Worm (Caenorhabditis elegans): ENCODE measurements around the gene F55A11.1.

Gene F55A11.1

ce11 chrV:11799252-11799822 is 35.2 kb upstream of the F55A11.1 start:
- TF ChIP-seq daf-12 (tag; optimal IDR thresholded peaks at IDR 0.05) (no peak), egl-27 (tag; optimal IDR thresholded peaks at IDR 0.05) (peak; percentile 43), ceh-82 (tag; optimal IDR thresholded peaks at IDR 0.05) (no peak), nhr-43 (tag; optimal IDR thresholded peaks at IDR 0.05; ENCODE audit: poor library complexity, severe bottlenecking) (peak; percentile 99), R02D3.7 (tag; optimal IDR thresholded peaks at IDR 0.05) (peak; percentile 0), nhr-23 (tag; optimal IDR thresholded peaks at IDR 0.05) (peak; percentile 98), egl-5 (tag; optimal IDR thresholded peaks at IDR 0.05) (no peak), mml-1 (tag; optimal IDR thresholded peaks at IDR 0.05) (peak; percentile 85), hmg-11 (tag; optimal IDR thresholded peaks at IDR 0.05) (no peak), mdl-1 (tag; optimal IDR thresholded peaks at IDR 0.05) (peak; percentile 88), tbx-2 (tag; optimal IDR thresholded peaks at IDR 0.05) (peak; percentile 78), lin-15B (tag; optimal IDR thresholded peaks at IDR 0.05) (no peak), skn-1 (tag; optimal IDR thresholded peaks at IDR 0.05) (no peak), nfya-1 (tag; optimal IDR thresholded peaks at IDR 0.05; ENCODE audit: insufficient read depth) (peak; percentile 46), aly-2 (tag; optimal IDR thresholded peaks at IDR 0.05) (no peak), nhr-67 (tag; optimal IDR thresholded peaks at IDR 0.05) (no peak), pha-4 (tag; optimal IDR thresholded peaks at IDR 0.05) (no peak), ceh-9 (tag; optimal IDR thresholded peaks at IDR 0.05) (no peak), zag-1 (tag; optimal IDR thresholded peaks at IDR 0.05) (no peak), unc-62 (GFP tag; optimal IDR thresholded peaks at IDR 0.05) (no peak), ztf-4 (tag; optimal IDR thresholded peaks at IDR 0.05) (peak; percentile 55), nhr-76 (tag; optimal IDR thresholded peaks at IDR 0.05) (peak; percentile 35), nhr-25 (tag; optimal IDR thresholded peaks at IDR 0.05) (peak; percentile 98), unc-39 (tag; optimal IDR thresholded peaks at IDR 0.05) (no peak), elt-1 (tag; optimal IDR thresholded peaks at IDR 0.05) (no peak), ztf-11 (tag; optimal IDR thresholded peaks at IDR 0.05) (no peak), fos-1 (tag; optimal IDR thresholded peaks at IDR 0.05) (no peak), snpc-4 (tag; optimal IDR thresholded peaks at IDR 0.05) (no peak), lin-39 (tag; optimal IDR thresholded peaks at IDR 0.05) (no peak), pqm-1 (tag; optimal IDR thresholded peaks at IDR 0.05) (no peak), nhr-11 (tag; optimal IDR thresholded peaks at IDR 0.05) (no peak), nhr-77 (tag; optimal IDR thresholded peaks at IDR 0.05) (no peak), nhr-237 (tag; optimal IDR thresholded peaks at IDR 0.05) (no peak), fkh-2 (tag; optimal IDR thresholded peaks at IDR 0.05) (no peak), ceh-28 (tag; optimal IDR thresholded peaks at IDR 0.05) (peak; percentile 19), ZK546.5 (tag; optimal IDR thresholded peaks at IDR 0.05) (no peak), nhr-12 (tag; optimal IDR thresholded peaks at IDR 0.05) (no peak), elt-2 (tag; optimal IDR thresholded peaks at IDR 0.05) (no peak), elt-3 (tag; optimal IDR thresholded peaks at IDR 0.05) (peak in 1 of 3 experiments; percentile 49), fkh-10 (GFP tag; optimal IDR thresholded peaks at IDR 0.05) (no peak), sea-2 (GFP tag; optimal IDR thresholded peaks at IDR 0.05) (no peak), jun-1 (tag; optimal IDR thresholded peaks at IDR 0.05) (no peak), eor-1 (tag; optimal IDR thresholded peaks at IDR 0.05) (no peak), ama-1 (optimal IDR thresholded peaks at IDR 0.05) (no peak), nhr-28 (tag; optimal IDR thresholded peaks at IDR 0.05) (no peak), ceh-16 (tag; optimal IDR thresholded peaks at IDR 0.05) (no peak), lsy-12 (tag; optimal IDR thresholded peaks at IDR 0.05) (peak; percentile 53)

DNA sequence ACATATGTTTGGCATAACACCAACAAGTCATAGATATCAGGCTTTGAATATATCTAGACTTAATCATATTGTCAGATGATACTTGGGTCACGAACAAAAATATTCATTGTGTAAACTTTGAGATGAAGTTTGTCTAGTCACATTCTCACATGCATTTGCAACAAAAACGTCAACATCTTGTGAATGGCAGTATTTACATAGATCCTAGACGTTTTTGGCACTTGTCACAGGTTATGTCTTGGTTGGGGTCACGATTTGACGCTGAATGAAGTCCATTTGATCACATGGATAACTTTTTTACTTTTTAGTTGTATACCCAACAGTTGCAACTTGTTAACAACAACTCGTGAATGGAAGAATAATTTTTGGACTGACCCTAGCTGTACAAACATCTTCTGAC is 34.1 kb upstream of the F55A11.1 start:
- TF ChIP-seq mml-1 (tag; optimal IDR thresholded peaks at IDR 0.05) (no peak), unc-62 (GFP tag; optimal IDR thresholded peaks at IDR 0.05) (no peak), egl-5 (tag; optimal IDR thresholded peaks at IDR 0.05) (no peak), ceh-28 (tag; optimal IDR thresholded peaks at IDR 0.05) (no peak), ZK546.5 (tag; optimal IDR thresholded peaks at IDR 0.05) (no peak), egl-27 (tag; optimal IDR thresholded peaks at IDR 0.05) (no peak), fkh-2 (tag; optimal IDR thresholded peaks at IDR 0.05) (no peak)

Data from whole organism, L3 larva.